Worm (Caenorhabditis elegans) whole organism, L1 larva: ENCODE data around the gene str-38.

Experiments
- F16B12.6 ChIP-seq: fragments of 150-350 bp; optimal IDR thresholded peaks from 2 replicates; lab custom pipeline; 2014; ENCODE audit warnings: missing biosample characterization, missing genetic modification characterization
- Y116A8C.19 ChIP-seq: sonication (generic microtip); optimal IDR thresholded peaks from 2 replicates; lab custom pipeline; 2016; ENCODE audit warnings: missing compliant biosample characterization, missing genetic modification characterization, borderline replicate concordance
- ama-1 ChIP-seq: fragments of 150-350 bp; optimal IDR thresholded peaks from 2 replicates; lab custom pipeline; 2014
- egl-27 ChIP-seq, 2 experiments: fragments of 150-350 bp in 1 of 2; sonication (generic microtip); optimal IDR thresholded peaks; 3 replicates each; lab custom pipeline; 2017 to 2018; ENCODE audit warnings: missing biosample characterization in 2 of 2, missing genetic modification characterization in 2 of 2, missing genetic modification reagents in 2 of 2
- fkh-4 ChIP-seq: sonication (generic microtip); optimal IDR thresholded peaks from 2 replicates; lab custom pipeline; 2016; ENCODE audit warnings: missing compliant biosample characterization, missing genetic modification characterization, borderline replicate concordance
- fos-1 ChIP-seq: fragments of 150-350 bp; optimal IDR thresholded peaks from 2 replicates; lab custom pipeline; 2014; ENCODE audit warnings: missing biosample characterization, missing genetic modification characterization
- lin-13 ChIP-seq: fragments of 150-350 bp; optimal IDR thresholded peaks from 2 replicates; lab custom pipeline; 2014; ENCODE audit warnings: missing biosample characterization, missing genetic modification reagents, missing genetic modification characterization
- mep-1 ChIP-seq: fragments of 150-350 bp; optimal IDR thresholded peaks from 2 replicates; lab custom pipeline; 2014; ENCODE audit warnings: missing biosample characterization, missing genetic modification characterization
- pag-3 ChIP-seq: sonication (generic microtip); optimal IDR thresholded peaks from 2 replicates; lab custom pipeline; 2017; ENCODE audit warnings: missing genetic modification characterization, mild to moderate bottlenecking, missing compliant biosample characterization, antibody characterized with exemption, borderline replicate concordance; ENCODE audit not compliant: insufficient read depth
- ztf-11 ChIP-seq, 2 experiments: sonication (generic microtip); optimal IDR thresholded peaks; 2 replicates each; lab custom pipeline; 2016 to 2017; ENCODE audit warnings: missing genetic modification characterization in 2 of 2, missing biosample characterization in 1 of 2, missing compliant biosample characterization in 1 of 2

ce11 chrV:15733020-15733419 is 911 bp upstream of the str-38 start:
- TF ChIP-seq fkh-4 (tag; lab: Kevin White, UChicago) (no peak), ama-1 (lab: Kevin White, UChicago) (no peak), F16B12.6 (no peak), fos-1 (tag; lab: Kevin White, UChicago) (no peak), egl-27 (tag; optimal IDR thresholded peaks at IDR 0.05; lab: Kevin White, UChicago) (no peak), ztf-11 (tag; optimal IDR thresholded peaks at IDR 0.05; lab: Kevin White, UChicago) (no peak), mep-1 (no peak), lin-13 (GFP tag; lab: Kevin White, UChicago) (no peak), Y116A8C.19 (tag; lab: Kevin White, UChicago) (no peak), pag-3 (tag; lab: Kevin White, UChicago) (no peak)
